Fruit fly (Drosophila melanogaster) whole organism, embryonic: ENCODE results near the gene CG7945.

Source experiments
- Ada2b ChIP-seq: fragments of 200-800 bp; sonication (Bioruptor generic); IDR thresholded peaks from 2 replicates; pipeline ENCODE4 v1.3.6; 2022; ENCODE audit warnings: missing biosample characterization, missing genetic modification characterization
- Aef1 ChIP-seq: fragments of 200-800 bp; sonication (Bioruptor generic); IDR thresholded peaks from 3 replicates; pipeline ENCODE4 v1.3.6; 2022; ENCODE audit warnings: missing biosample characterization, missing genetic modification characterization
- B-H2 ChIP-seq: fragments of 200-800 bp; sonication (Bioruptor generic); optimal IDR thresholded peaks from 2 replicates; lab custom pipeline; 2018; ENCODE audit warnings: missing biosample characterization, mild to moderate bottlenecking, missing genetic modification characterization
- BtbVII ChIP-seq: fragments of 200-800 bp; sonication (Bioruptor generic); optimal IDR thresholded peaks from 3 replicates; lab custom pipeline; 2017; ENCODE audit warnings: missing biosample characterization, mild to moderate bottlenecking, missing genetic modification characterization
- CG10267 ChIP-seq: fragments of 200-800 bp; sonication (Bioruptor generic); optimal IDR thresholded peaks from 2 replicates; lab custom pipeline; 2018; ENCODE audit warnings: missing biosample characterization, mild to moderate bottlenecking, missing genetic modification characterization, moderate library complexity
- CG10431 ChIP-seq: fragments of 200-800 bp; sonication (Bioruptor generic); optimal IDR thresholded peaks from 3 replicates; lab custom pipeline; 2018; ENCODE audit warnings: missing biosample characterization, mild to moderate bottlenecking, missing genetic modification characterization
- CG13775 ChIP-seq: fragments of 200-800 bp; sonication (Bioruptor generic); optimal IDR thresholded peaks from 3 replicates; lab custom pipeline; 2017; ENCODE audit warnings: missing biosample characterization, mild to moderate bottlenecking, missing genetic modification characterization
- CG18599 ChIP-seq: fragments of 200-800 bp; sonication (Bioruptor generic); optimal IDR thresholded peaks from 3 replicates; lab custom pipeline; 2017; ENCODE audit warnings: missing biosample characterization, missing genetic modification characterization, mild to moderate bottlenecking, moderate library complexity, missing genetic modification reagents
- CG2199 ChIP-seq: fragments of 200-800 bp; sonication (Bioruptor generic); IDR thresholded peaks from 3 replicates; pipeline ENCODE4 v1.3.6; 2022; ENCODE audit warnings: missing biosample characterization, missing genetic modification characterization
- CG42726 ChIP-seq: fragments of 200-800 bp; sonication (Bioruptor generic); IDR thresholded peaks from 2 replicates; pipeline ENCODE4 v1.3.6; 2022; ENCODE audit warnings: missing biosample characterization, missing genetic modification characterization; ENCODE audit not compliant: partially characterized antibody
- CG4360 ChIP-seq: fragments of 200-800 bp; sonication (Bioruptor generic); IDR thresholded peaks from 2 replicates; pipeline ENCODE4 v1.3.6; 2022; ENCODE audit warnings: missing biosample characterization, missing genetic modification characterization
- CG4617 ChIP-seq: fragments of 200-800 bp; sonication (Bioruptor generic); optimal IDR thresholded peaks from 3 replicates; lab custom pipeline; 2016; ENCODE audit warnings: missing biosample characterization, missing genetic modification characterization, borderline replicate concordance
- CG5180 ChIP-seq: fragments of 200-800 bp; sonication (Bioruptor generic); optimal IDR thresholded peaks from 3 replicates; lab custom pipeline; 2017; ENCODE audit warnings: missing biosample characterization, missing genetic modification characterization, mild to moderate bottlenecking, moderate library complexity, missing genetic modification reagents
- CG6854 ChIP-seq: fragments of 200-800 bp; sonication (Bioruptor generic); optimal IDR thresholded peaks from 3 replicates; lab custom pipeline; 2017; ENCODE audit warnings: missing biosample characterization, mild to moderate bottlenecking, missing genetic modification characterization
- CG7786 ChIP-seq: fragments of 200-800 bp; sonication (Bioruptor generic); optimal IDR thresholded peaks from 2 replicates; lab custom pipeline; 2016; ENCODE audit warnings: missing biosample characterization, missing genetic modification characterization
- CG8290 ChIP-seq, 3 experiments: fragments of 200-800 bp; sonication (Bioruptor generic); optimal IDR thresholded peaks; 2 replicates each; lab custom pipeline; 2016 to 2019; ENCODE audit warnings: missing biosample characterization in 3 of 3, missing genetic modification characterization in 3 of 3, mild to moderate bottlenecking in 2 of 3, moderate library complexity in 1 of 3
- CG9797 ChIP-seq: fragments of 200-800 bp; sonication (Bioruptor generic); optimal IDR thresholded peaks from 3 replicates; lab custom pipeline; 2018; ENCODE audit warnings: missing biosample characterization, mild to moderate bottlenecking, missing genetic modification characterization
- CG9932 ChIP-seq: fragments of 200-800 bp; sonication (Bioruptor generic); IDR thresholded peaks from 2 replicates; pipeline ENCODE4 v1.3.6; 2022; ENCODE audit warnings: missing biosample characterization, missing genetic modification characterization
- Chrac-16 ChIP-seq: fragments of 200-800 bp; sonication (Bioruptor generic); optimal IDR thresholded peaks from 3 replicates; lab custom pipeline; 2016; ENCODE audit warnings: missing biosample characterization, missing genetic modification characterization
- D19B ChIP-seq: fragments of 200-800 bp; sonication (Bioruptor generic); optimal IDR thresholded peaks from 2 replicates; lab custom pipeline; 2017; ENCODE audit warnings: missing biosample characterization, mild to moderate bottlenecking, missing genetic modification characterization
- Dfd ChIP-seq, 2 experiments: fragments of >200 bp; optimal IDR thresholded peaks; 2 replicates each; lab custom pipeline; 2017; ENCODE audit warnings: missing biosample characterization in 2 of 2, missing genetic modification characterization in 2 of 2
- Dip3 ChIP-seq: fragments of 200-800 bp; sonication (Bioruptor generic); optimal IDR thresholded peaks from 3 replicates; lab custom pipeline; 2016; ENCODE audit warnings: missing biosample characterization, missing genetic modification characterization
- Dll ChIP-seq: fragments of 200-800 bp; sonication (Bioruptor generic); IDR thresholded peaks from 4 replicates; pipeline ENCODE4 v1.3.6; 2022; ENCODE audit warnings: missing biosample characterization, missing genetic modification characterization; ENCODE audit not compliant: partially characterized antibody
- ERR ChIP-seq: fragments of 200-800 bp; sonication (Bioruptor generic); optimal IDR thresholded peaks from 2 replicates; lab custom pipeline; 2016; ENCODE audit warnings: missing biosample characterization, missing genetic modification characterization
- HHEX ChIP-seq: fragments of 200-800 bp; sonication (Bioruptor generic); optimal IDR thresholded peaks from 3 replicates; lab custom pipeline; 2017; ENCODE audit warnings: missing biosample characterization, mild to moderate bottlenecking, missing genetic modification characterization, missing genetic modification reagents
- HmgD ChIP-seq: fragments of 200-800 bp; sonication (Bioruptor generic); optimal IDR thresholded peaks from 3 replicates; lab custom pipeline; 2016; ENCODE audit warnings: missing biosample characterization, missing genetic modification characterization
- Lpt ChIP-seq: fragments of >200 bp; optimal IDR thresholded peaks from 2 replicates; lab custom pipeline; 2018; ENCODE audit warnings: missing biosample characterization, missing genetic modification characterization
- Meics ChIP-seq: fragments of 200-800 bp; sonication (Bioruptor generic); optimal IDR thresholded peaks from 2 replicates; lab custom pipeline; 2017; ENCODE audit warnings: missing biosample characterization, mild to moderate bottlenecking, missing genetic modification characterization
- Scr ChIP-seq: fragments of 200-800 bp; sonication (Bioruptor generic); IDR thresholded peaks from 2 replicates; pipeline ENCODE4 v1.3.6; 2022; ENCODE audit warnings: missing biosample characterization, missing genetic modification characterization; ENCODE audit not compliant: partially characterized antibody
- Sry-δ ChIP-seq: fragments of 200-800 bp; sonication (Bioruptor generic); optimal IDR thresholded peaks from 2 replicates; lab custom pipeline; 2016; ENCODE audit warnings: missing biosample characterization, missing genetic modification characterization
- ac ChIP-seq: fragments of 200-800 bp; sonication (Bioruptor generic); optimal IDR thresholded peaks from 3 replicates; lab custom pipeline; 2017; ENCODE audit warnings: missing biosample characterization, mild to moderate bottlenecking, missing genetic modification characterization
- chn ChIP-seq: fragments of 200-800 bp; sonication (Bioruptor generic); optimal IDR thresholded peaks from 2 replicates; lab custom pipeline; 2016; ENCODE audit warnings: missing biosample characterization, missing genetic modification characterization
- cwo ChIP-seq: fragments of 200-800 bp; sonication (Bioruptor generic); optimal IDR thresholded peaks from 3 replicates; lab custom pipeline; 2017; ENCODE audit warnings: missing biosample characterization, missing genetic modification characterization, mild to moderate bottlenecking, moderate library complexity, missing genetic modification reagents
- ems ChIP-seq: fragments of 200-800 bp; sonication (Bioruptor generic); optimal IDR thresholded peaks from 3 replicates; lab custom pipeline; 2016; ENCODE audit warnings: missing biosample characterization, missing genetic modification characterization
- fd3F ChIP-seq: fragments of 200-800 bp; sonication (Bioruptor generic); optimal IDR thresholded peaks from 2 replicates; lab custom pipeline; 2018; ENCODE audit warnings: missing biosample characterization, mild to moderate bottlenecking, missing genetic modification characterization, moderate library complexity
- gem ChIP-seq: fragments of 200-800 bp; sonication (Bioruptor generic); optimal IDR thresholded peaks from 2 replicates; lab custom pipeline; 2019; ENCODE audit warnings: missing biosample characterization, mild to moderate bottlenecking, missing genetic modification characterization, moderate library complexity
- gfzf ChIP-seq: fragments of 200-800 bp; sonication (Bioruptor generic); optimal IDR thresholded peaks from 2 replicates; lab custom pipeline; 2016; ENCODE audit warnings: missing biosample characterization, mild to moderate bottlenecking, missing genetic modification characterization, moderate library complexity
- kni ChIP-seq: fragments of 200-800 bp; sonication (Bioruptor generic); optimal IDR thresholded peaks from 3 replicates; lab custom pipeline; 2017; ENCODE audit warnings: mild to moderate bottlenecking, missing biosample characterization, missing genetic modification reagents, missing genetic modification characterization
- nmo ChIP-seq: fragments of 200-800 bp; sonication (Bioruptor generic); optimal IDR thresholded peaks from 2 replicates; lab custom pipeline; 2018; ENCODE audit warnings: missing biosample characterization, mild to moderate bottlenecking, missing genetic modification characterization, moderate library complexity
- onecut ChIP-seq: fragments of 200-800 bp; sonication (Bioruptor generic); IDR thresholded peaks from 2 replicates; pipeline ENCODE4 v1.3.6; 2022; ENCODE audit warnings: missing biosample characterization, missing genetic modification characterization
- pita ChIP-seq: fragments of 200-800 bp; sonication (Bioruptor generic); optimal IDR thresholded peaks from 2 replicates; lab custom pipeline; 2017; ENCODE audit warnings: missing biosample characterization, mild to moderate bottlenecking, missing genetic modification characterization
- ro ChIP-seq: fragments of 200-800 bp; sonication (Bioruptor generic); IDR thresholded peaks from 2 replicates; pipeline ENCODE4 v1.3.6; 2022; ENCODE audit warnings: missing biosample characterization, missing genetic modification characterization
- schlank ChIP-seq: fragments of 200-800 bp; sonication (Bioruptor generic); optimal IDR thresholded peaks from 2 replicates; lab custom pipeline; 2018; ENCODE audit warnings: missing biosample characterization, mild to moderate bottlenecking, missing genetic modification characterization
- sens-2 ChIP-seq: fragments of 200-800 bp; sonication (Bioruptor generic); IDR thresholded peaks from 2 replicates; pipeline ENCODE4 v1.3.6; 2022; ENCODE audit warnings: missing biosample characterization, missing genetic modification characterization
- sna ChIP-seq: fragments of 200-800 bp; sonication (Bioruptor generic); IDR thresholded peaks from 2 replicates; pipeline ENCODE4 v1.3.6; 2022; ENCODE audit warnings: missing biosample characterization, missing genetic modification characterization; ENCODE audit not compliant: partially characterized antibody
- stwl ChIP-seq: fragments of 200-800 bp; sonication (Bioruptor generic); optimal IDR thresholded peaks from 3 replicates; lab custom pipeline; 2018; ENCODE audit warnings: missing biosample characterization, mild to moderate bottlenecking, missing genetic modification characterization, moderate library complexity
- sug ChIP-seq: fragments of 200-800 bp; optimal IDR thresholded peaks from 2 replicates; lab custom pipeline; 2019; ENCODE audit warnings: missing biosample characterization, mild to moderate bottlenecking, missing genetic modification characterization, moderate library complexity
- vvl ChIP-seq: fragments of 200-800 bp; sonication (Bioruptor generic); IDR thresholded peaks from 2 replicates; pipeline ENCODE4 v1.3.6; 2022; ENCODE audit warnings: missing biosample characterization, missing genetic modification characterization
- z ChIP-seq: fragments of 200-800 bp; sonication (Bioruptor generic); IDR thresholded peaks from 3 replicates; pipeline ENCODE4 v1.3.6; 2022; ENCODE audit warnings: missing biosample characterization, missing genetic modification characterization

The CG7945 gene

DNA sequence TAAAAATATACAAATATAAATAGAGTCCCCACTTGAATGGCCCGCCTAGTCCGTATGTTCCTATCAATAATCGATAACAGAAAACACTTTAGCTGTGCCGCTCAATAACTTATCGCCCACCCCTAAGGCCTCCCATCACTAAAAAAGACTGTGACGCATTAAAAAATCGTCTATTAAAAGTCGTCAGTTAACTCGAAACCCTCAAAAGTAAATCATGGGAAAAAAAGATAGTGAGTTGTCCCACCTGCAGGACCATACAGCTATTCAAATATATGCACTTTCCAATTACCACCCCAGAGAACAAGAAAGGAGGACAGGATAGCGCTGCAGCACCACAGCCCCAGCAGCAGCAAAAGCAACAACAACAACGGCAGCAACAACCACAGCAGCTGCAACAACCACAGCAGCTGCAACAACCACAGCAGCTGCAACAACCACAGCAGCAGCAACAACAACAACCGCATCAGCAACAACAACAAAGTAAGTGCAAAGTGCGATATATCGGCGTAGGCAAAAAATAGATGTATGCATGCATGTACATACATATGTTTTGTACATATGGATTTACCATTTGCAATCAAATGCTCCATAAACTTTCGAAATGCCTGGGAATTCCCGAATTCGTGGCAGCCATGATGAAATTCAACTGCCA lies 30.2 kb upstream of the CG7945 start, which contains the start of gene AGO2 (continued):
- TF ChIP-seq nmo (GFP tag; lab: Kevin White, UChicago): peak; percentile 18
- TF ChIP-seq Ada2b (GFP tag; lab: Robert Waterston, UW): no peak
- TF ChIP-seq schlank (tag; lab: Kevin White, UChicago): no peak
- TF ChIP-seq CG6854 (GFP tag; lab: Kevin White, UChicago): peak; percentile 3
- peak; percentile 93 for TF ChIP-seq CG4617 (GFP tag; lab: Kevin White, UChicago)
- TF ChIP-seq Dfd (GFP tag; optimal IDR thresholded peaks at IDR 0.05; lab: Kevin White, UChicago): no peak
- TF ChIP-seq ac (GFP tag; lab: Kevin White, UChicago): peak; percentile 55
- TF ChIP-seq CG10267 (tag; lab: Kevin White, UChicago): peak; percentile 41
- TF ChIP-seq CG10431 (GFP tag; lab: Kevin White, UChicago): peak; percentile 61
- TF ChIP-seq sna (GFP tag; lab: Robert Waterston, UW): peak; percentile 60
- TF ChIP-seq ro: no peak
- no peak for TF ChIP-seq ERR (GFP tag; lab: Kevin White, UChicago)
- TF ChIP-seq z: no peak
- TF ChIP-seq onecut (GFP tag; lab: Robert Waterston, UW): peak; percentile 47
- TF ChIP-seq CG2199 (GFP tag; lab: Robert Waterston, UW): 0 out of 3 replicates have a peak, but pooled peaks have one; percentile 46
- no peak for TF ChIP-seq Meics (GFP tag; lab: Kevin White, UChicago)
- peak; percentile 34; the same call in 1 of the 2 replicates for TF ChIP-seq vvl (GFP tag; lab: Robert Waterston, UW)
- TF ChIP-seq sens-2 (GFP tag; lab: Robert Waterston, UW): no peak
- peak; percentile 62 for TF ChIP-seq pita (GFP tag; lab: Kevin White, UChicago)
- TF ChIP-seq Dip3 (GFP tag; lab: Kevin White, UChicago): no peak
- TF ChIP-seq CG9797 (GFP tag; lab: Kevin White, UChicago): peak; percentile 53
- no peak for TF ChIP-seq D19B (GFP tag; lab: Kevin White, UChicago)
- no peak for TF ChIP-seq chn (GFP tag; lab: Kevin White, UChicago)
- peak; percentile 11 for TF ChIP-seq CG5180 (GFP tag; lab: Kevin White, UChicago)
- TF ChIP-seq HmgD (GFP tag; lab: Kevin White, UChicago): peak; percentile 91
- TF ChIP-seq Chrac-16: no peak
- TF ChIP-seq CG18599 (GFP tag; lab: Kevin White, UChicago): no peak
- TF ChIP-seq CG9932 (GFP tag; lab: Robert Waterston, UW): no peak
- TF ChIP-seq HHEX: peak; percentile 21
- peak; percentile 95 for TF ChIP-seq Sry-δ (GFP tag; lab: Kevin White, UChicago)
- TF ChIP-seq Aef1 (GFP tag; lab: Robert Waterston, UW): peak; percentile 70
- TF ChIP-seq B-H2 (GFP tag; lab: Kevin White, UChicago): no peak
- TF ChIP-seq CG8290 (GFP tag; optimal IDR thresholded peaks at IDR 0.05; lab: Kevin White, UChicago): peak; percentile 2
- TF ChIP-seq CG8290 (tag; optimal IDR thresholded peaks at IDR 0.05; lab: Kevin White, UChicago): no peak
- no peak for TF ChIP-seq CG7786 (GFP tag; lab: Kevin White, UChicago)
- no peak for TF ChIP-seq CG42726
- TF ChIP-seq kni (GFP tag; lab: Kevin White, UChicago): peak; percentile 61
- peak; percentile 73 for TF ChIP-seq Dll
- TF ChIP-seq stwl (tag; lab: Kevin White, UChicago): peak; percentile 55
- no peak for TF ChIP-seq CG13775
- no peak for TF ChIP-seq fd3F (GFP tag; lab: Kevin White, UChicago)
- TF ChIP-seq CG4360 (GFP tag; lab: Robert Waterston, UW): peak; percentile 100
- peak; percentile 9 for TF ChIP-seq BtbVII
- TF ChIP-seq Lpt (GFP tag; lab: Kevin White, UChicago): no peak
- TF ChIP-seq cwo (GFP tag; lab: Kevin White, UChicago): peak; percentile 19
- no peak for TF ChIP-seq gem
- TF ChIP-seq Scr: peak; percentile 65
- TF ChIP-seq sug (tag; lab: Kevin White, UChicago): peak; percentile 9
- no peak for TF ChIP-seq ems (GFP tag; lab: Kevin White, UChicago)
- TF ChIP-seq gfzf (GFP tag; lab: Kevin White, UChicago): peak; percentile 41
